Fruit fly (Drosophila melanogaster): ENCODE results near the gene primo-1.

Gene primo-1

dm6 chr3R:13711735-13712134 is at the start of gene primo-1, which contains the start of gene primo-2:
primo-1 (minus strand) TSS chr3R:13711835.
primo-2 (minus strand) TSS chr3R:13711835.
- TF ChIP-seq psq (optimal IDR thresholded peaks at IDR 0.05) (no peak), pan (optimal IDR thresholded peaks at IDR 0.05) (no peak), EcR (GFP tag; optimal IDR thresholded peaks at IDR 0.05) (no peak), usp (GFP tag; optimal IDR thresholded peaks at IDR 0.05) (no peak), Dll (optimal IDR thresholded peaks at IDR 0.05) (no peak), CG8478 (optimal IDR thresholded peaks at IDR 0.05) (no peak)

dm6 chr3R:13746066-13746673 is 34.5 kb upstream of the primo-1 start:
- no peak for TF ChIP-seq usp (GFP tag; optimal IDR thresholded peaks at IDR 0.05)
- no peak for TF ChIP-seq psq (optimal IDR thresholded peaks at IDR 0.05)
- TF ChIP-seq CG8478 (optimal IDR thresholded peaks at IDR 0.05) = no peak
- TF ChIP-seq Dll (optimal IDR thresholded peaks at IDR 0.05) = no peak
- no peak for TF ChIP-seq pan (optimal IDR thresholded peaks at IDR 0.05)
- TF ChIP-seq EcR (GFP tag; optimal IDR thresholded peaks at IDR 0.05) = no peak

DNA sequence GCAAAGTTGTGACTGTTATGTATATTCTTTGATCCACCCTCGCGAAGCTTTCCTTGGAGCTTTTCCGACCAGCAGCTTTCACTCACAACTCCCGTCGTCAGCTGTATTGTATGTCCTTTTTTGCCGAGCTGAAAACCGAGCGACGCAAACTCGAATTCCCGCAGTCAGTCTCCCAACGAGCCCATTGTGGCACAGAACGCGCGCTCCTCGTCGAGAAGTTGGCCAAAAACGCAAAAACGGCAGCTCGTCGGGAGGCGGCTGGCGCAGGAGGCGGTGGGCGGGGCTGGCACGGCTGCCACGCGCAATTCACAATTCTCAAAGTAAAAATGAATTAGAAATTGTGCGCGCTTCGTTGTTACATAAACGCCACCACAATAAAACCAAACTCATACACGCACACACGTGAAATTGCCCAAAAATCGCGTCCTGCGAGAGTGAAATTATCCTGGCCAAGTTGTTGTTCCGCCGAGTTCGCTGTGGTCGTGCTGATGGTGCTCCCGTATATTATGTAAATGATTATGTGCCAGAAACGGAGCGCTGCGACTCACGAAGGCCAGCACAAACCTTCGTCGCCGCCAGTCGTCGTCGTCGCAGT is 23.8 kb upstream of the primo-1 start:
- TF ChIP-seq CG8478 (optimal IDR thresholded peaks at IDR 0.05) = no peak
- no peak for TF ChIP-seq psq (optimal IDR thresholded peaks at IDR 0.05)
- no peak for TF ChIP-seq Dll (optimal IDR thresholded peaks at IDR 0.05)
- TF ChIP-seq usp (GFP tag; optimal IDR thresholded peaks at IDR 0.05) = no peak
- TF ChIP-seq EcR (GFP tag; optimal IDR thresholded peaks at IDR 0.05) = no peak
- no peak for TF ChIP-seq pan (optimal IDR thresholded peaks at IDR 0.05)

DNA sequence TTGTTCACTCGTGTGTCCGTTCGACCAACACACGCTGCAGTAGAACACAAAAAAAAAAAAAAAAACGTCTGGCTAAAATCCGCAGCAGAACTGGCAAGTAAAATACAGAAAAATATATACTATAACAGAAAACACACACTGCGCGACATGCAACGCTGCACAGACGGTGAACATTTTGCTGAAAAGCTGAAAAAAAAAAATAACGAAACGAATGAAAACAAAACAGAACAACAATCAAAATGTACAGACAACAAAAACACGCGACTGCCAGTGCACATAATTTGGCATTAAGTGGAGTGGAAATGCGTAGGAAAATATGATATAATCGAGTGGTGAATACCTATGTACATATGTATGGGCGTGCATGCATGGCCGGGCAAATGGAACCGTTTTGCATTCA is 18.4 kb upstream of the primo-1 start:
- TF ChIP-seq psq (optimal IDR thresholded peaks at IDR 0.05) = no peak
- no peak for TF ChIP-seq pan (optimal IDR thresholded peaks at IDR 0.05)
- TF ChIP-seq EcR (GFP tag; optimal IDR thresholded peaks at IDR 0.05) = no peak
- no peak for TF ChIP-seq usp (GFP tag; optimal IDR thresholded peaks at IDR 0.05)
- no peak for TF ChIP-seq Dll (optimal IDR thresholded peaks at IDR 0.05)
- TF ChIP-seq CG8478 (optimal IDR thresholded peaks at IDR 0.05) = no peak

DNA sequence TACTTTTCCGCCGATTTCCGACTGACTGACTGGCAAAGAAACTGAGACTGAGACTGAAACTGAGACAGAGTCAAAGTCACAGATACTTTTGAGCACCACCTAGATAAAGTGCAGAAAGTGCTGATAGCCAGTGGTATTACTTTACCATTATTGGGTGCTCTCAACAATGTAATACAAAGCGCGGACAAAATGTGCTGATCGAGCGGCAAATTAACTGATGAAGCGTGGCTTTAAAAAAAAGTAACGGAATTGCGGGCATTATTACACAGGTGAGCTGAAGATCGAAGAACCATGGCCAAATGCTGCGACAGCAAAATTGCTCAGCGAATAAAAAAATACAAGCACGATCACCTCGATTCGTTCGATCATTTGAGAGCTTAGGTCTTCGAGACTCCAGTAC is 17.3 kb upstream of the primo-1 start:
- TF ChIP-seq usp (GFP tag; optimal IDR thresholded peaks at IDR 0.05) (no peak), psq (optimal IDR thresholded peaks at IDR 0.05) (no peak)

dm6 chr3R:13726795-13727194 is 15.2 kb upstream of the primo-1 start:
- TF ChIP-seq Dll (optimal IDR thresholded peaks at IDR 0.05) (no peak), usp (GFP tag; optimal IDR thresholded peaks at IDR 0.05) (no peak), psq (optimal IDR thresholded peaks at IDR 0.05) (no peak), EcR (GFP tag; optimal IDR thresholded peaks at IDR 0.05) (no peak), pan (optimal IDR thresholded peaks at IDR 0.05) (no peak), CG8478 (optimal IDR thresholded peaks at IDR 0.05) (no peak)

dm6 chr3R:13724029-13724638 is 12.5 kb upstream of the primo-1 start:
- no peak for TF ChIP-seq usp (GFP tag; optimal IDR thresholded peaks at IDR 0.05)
- no peak for TF ChIP-seq Dll (optimal IDR thresholded peaks at IDR 0.05)
- no peak for TF ChIP-seq EcR (GFP tag; optimal IDR thresholded peaks at IDR 0.05)
- TF ChIP-seq pan (optimal IDR thresholded peaks at IDR 0.05) = no peak
- TF ChIP-seq CG8478 (optimal IDR thresholded peaks at IDR 0.05) = no peak
- TF ChIP-seq psq (optimal IDR thresholded peaks at IDR 0.05) = no peak

- no peak for TF ChIP-seq usp (GFP tag; optimal IDR thresholded peaks at IDR 0.05)
- no peak for TF ChIP-seq psq (optimal IDR thresholded peaks at IDR 0.05)
- no peak for TF ChIP-seq EcR (GFP tag; optimal IDR thresholded peaks at IDR 0.05)
- TF ChIP-seq CG8478 (optimal IDR thresholded peaks at IDR 0.05) = no peak
- TF ChIP-seq pan (optimal IDR thresholded peaks at IDR 0.05) = no peak
- TF ChIP-seq Dll (optimal IDR thresholded peaks at IDR 0.05) = no peak
Observed at dm6 chr3R:13722451-13722850, 10.8 kb upstream of the primo-1 start.

- TF ChIP-seq EcR (GFP tag; optimal IDR thresholded peaks at IDR 0.05) = no peak
- TF ChIP-seq CG8478 (optimal IDR thresholded peaks at IDR 0.05) = no peak
- TF ChIP-seq psq (optimal IDR thresholded peaks at IDR 0.05) = no peak
- no peak for TF ChIP-seq pan (optimal IDR thresholded peaks at IDR 0.05)
- no peak for TF ChIP-seq usp (GFP tag; optimal IDR thresholded peaks at IDR 0.05)
- no peak for TF ChIP-seq Dll (optimal IDR thresholded peaks at IDR 0.05)
Observed at dm6 chr3R:13721998-13722397, 10.4 kb upstream of the primo-1 start.

dm6 chr3R:13720798-13721197 is 9.2 kb upstream of the primo-1 start:
- TF ChIP-seq usp (GFP tag; optimal IDR thresholded peaks at IDR 0.05) (no peak), Dll (optimal IDR thresholded peaks at IDR 0.05) (no peak), EcR (GFP tag; optimal IDR thresholded peaks at IDR 0.05) (no peak), pan (optimal IDR thresholded peaks at IDR 0.05) (no peak), CG8478 (optimal IDR thresholded peaks at IDR 0.05) (no peak), psq (optimal IDR thresholded peaks at IDR 0.05) (no peak)

DNA sequence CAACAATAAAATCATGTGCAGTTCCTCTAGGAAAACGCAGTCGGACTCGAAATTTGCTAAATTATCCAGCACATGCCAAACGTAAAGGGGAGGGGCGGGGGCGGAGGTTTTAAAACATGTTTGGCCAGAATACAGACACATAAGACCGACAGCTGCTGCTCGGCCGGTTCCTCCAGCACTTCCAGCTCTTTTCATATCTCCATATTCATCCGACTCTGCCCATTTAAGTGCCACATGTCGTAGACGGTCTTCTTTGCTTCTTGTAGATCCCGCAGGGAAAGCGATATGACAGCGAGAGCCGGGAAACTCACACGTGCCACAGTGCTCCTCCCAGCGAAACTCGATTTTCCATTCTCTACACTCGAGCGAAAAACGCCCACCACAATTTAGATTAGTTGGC is 7.4 kb upstream of the primo-1 start:
- TF ChIP-seq EcR (GFP tag; optimal IDR thresholded peaks at IDR 0.05) (no peak), usp (GFP tag; optimal IDR thresholded peaks at IDR 0.05) (no peak), psq (optimal IDR thresholded peaks at IDR 0.05) (no peak), Dll (optimal IDR thresholded peaks at IDR 0.05) (no peak), CG8478 (optimal IDR thresholded peaks at IDR 0.05) (no peak), pan (optimal IDR thresholded peaks at IDR 0.05) (no peak)

dm6 chr3R:13718076-13718475 is 6.4 kb upstream of the primo-1 start, which contains the start of gene Ubc87F:
Ubc87F (minus strand) TSS chr3R:13718176.
- TF ChIP-seq usp (GFP tag; optimal IDR thresholded peaks at IDR 0.05) (no peak), CG8478 (optimal IDR thresholded peaks at IDR 0.05) (no peak)
